Worm (Caenorhabditis elegans) whole organism, young adult: Measurements from ENCODE around the gene sand-1.

Experiments used
- C06A6.2 ChIP-seq: fragments of 200-800 bp; sonication (Bioruptor generic); conservative IDR thresholded peaks from 2 replicates; pipeline ENCODE4 v1.3.6; 2022; ENCODE audit warnings: missing genetic modification characterization, missing compliant biosample characterization
- D2030.7 ChIP-seq: fragments of 200-800 bp; sonication (Bioruptor generic); IDR thresholded peaks from 2 replicates; pipeline ENCODE4 v1.3.6; 2022; ENCODE audit warnings: missing genetic modification reagents, missing genetic modification characterization, missing compliant biosample characterization
- F23B12.7 ChIP-seq: sonication (generic microtip); optimal IDR thresholded peaks from 2 replicates; lab custom pipeline; 2017; ENCODE audit warnings: missing genetic modification characterization, mild to moderate bottlenecking, missing compliant biosample characterization, antibody characterized with exemption, moderate library complexity; ENCODE audit not compliant: insufficient read depth
- F49E8.2 ChIP-seq: sonication (generic microtip); optimal IDR thresholded peaks from 3 replicates; lab custom pipeline; 2017; ENCODE audit warnings: missing genetic modification characterization, mild to moderate bottlenecking, missing compliant biosample characterization, antibody characterized with exemption, moderate library complexity; ENCODE audit not compliant: insufficient read depth
- T26A5.8 ChIP-seq: sonication (generic microtip); optimal IDR thresholded peaks from 2 replicates; lab custom pipeline; 2016; ENCODE audit warnings: missing genetic modification characterization, missing compliant biosample characterization
- Y53G8AR.9 ChIP-seq: fragments of 200-800 bp; sonication (Bioruptor generic); conservative IDR thresholded peaks from 2 replicates; pipeline ENCODE4 v1.3.6; 2022; ENCODE audit warnings: missing genetic modification reagents, missing genetic modification characterization, missing compliant biosample characterization
- Y67H2A.10 ChIP-seq: fragments of 200-800 bp; sonication (Bioruptor generic); conservative IDR thresholded peaks from 2 replicates; pipeline ENCODE4 v1.3.6; 2022; ENCODE audit warnings: missing genetic modification reagents, missing genetic modification characterization, missing compliant biosample characterization
- ZK185.1 ChIP-seq: sonication (generic microtip); optimal IDR thresholded peaks from 2 replicates; lab custom pipeline; 2016; ENCODE audit warnings: mild to moderate bottlenecking, missing genetic modification characterization, missing compliant biosample characterization; ENCODE audit not compliant: poor library complexity, severe bottlenecking
- aptf-2 ChIP-seq: fragments of 200-800 bp; sonication (Bioruptor generic); conservative IDR thresholded peaks from 2 replicates; pipeline ENCODE4 v1.3.6; 2022; ENCODE audit warnings: missing genetic modification reagents, missing genetic modification characterization, missing compliant biosample characterization
- athp-1 ChIP-seq: sonication (generic microtip); optimal IDR thresholded peaks from 2 replicates; lab custom pipeline; 2017; ENCODE audit warnings: mild to moderate bottlenecking, missing genetic modification characterization, missing compliant biosample characterization
- attf-3 ChIP-seq: fragments of 200-800 bp; sonication (Bioruptor generic); conservative IDR thresholded peaks from 2 replicates; pipeline ENCODE4 v1.3.6; 2022; ENCODE audit warnings: missing genetic modification reagents, missing genetic modification characterization, missing compliant biosample characterization
- attf-6 ChIP-seq: fragments of 200-800 bp; sonication (Bioruptor generic); IDR thresholded peaks from 2 replicates; pipeline ENCODE4 v1.3.6; 2022; ENCODE audit warnings: missing genetic modification reagents, missing genetic modification characterization, missing compliant biosample characterization
- bed-1 ChIP-seq: fragments of 200-800 bp; sonication (Bioruptor generic); IDR thresholded peaks from 2 replicates; pipeline ENCODE4 v1.3.6; 2022; ENCODE audit warnings: missing genetic modification reagents, missing genetic modification characterization, missing compliant biosample characterization
- cebp-1 ChIP-seq, 2 experiments: fragments of 200-800 bp in 1 of 2; sonication (Bioruptor generic) in 1 of 2; sonication (generic microtip) in 1 of 2; IDR thresholded peaks in 1 of 2; optimal IDR thresholded peaks in 1 of 2; 2 replicates each; pipeline versions ENCODE4 v1.3.6 to Lab custom; 2017 to 2022; ENCODE audit warnings: missing compliant biosample characterization in 2 of 2, missing genetic modification characterization in 2 of 2, mild to moderate bottlenecking in 1 of 2, missing genetic modification reagents in 1 of 2, moderate library complexity in 1 of 2
- ceh-100 ChIP-seq: fragments of 200-800 bp; sonication (Bioruptor generic); IDR thresholded peaks from 2 replicates; pipeline ENCODE4 v1.3.6; 2022; ENCODE audit warnings: missing genetic modification reagents, missing genetic modification characterization, missing compliant biosample characterization
- ceh-40 ChIP-seq: fragments of 200-800 bp; sonication (Bioruptor generic); IDR thresholded peaks from 2 replicates; pipeline ENCODE4 v1.3.6; 2022; ENCODE audit warnings: missing genetic modification characterization, missing compliant biosample characterization
- ceh-58 ChIP-seq: fragments of 200-800 bp; sonication (Bioruptor generic); IDR thresholded peaks from 2 replicates; pipeline ENCODE4 v1.3.6; 2022; ENCODE audit warnings: missing genetic modification characterization, missing compliant biosample characterization
- chd-7 ChIP-seq: sonication (generic microtip); optimal IDR thresholded peaks from 2 replicates; lab custom pipeline; 2016; ENCODE audit warnings: mild to moderate bottlenecking, missing genetic modification characterization, moderate library complexity, missing compliant biosample characterization
- dpff-1 ChIP-seq: sonication (generic microtip); optimal IDR thresholded peaks from 2 replicates; lab custom pipeline; 2017; ENCODE audit warnings: mild to moderate bottlenecking, missing genetic modification characterization, missing compliant biosample characterization
- gei-17 ChIP-seq: fragments of 200-800 bp; sonication (Bioruptor generic); optimal IDR thresholded peaks from 2 replicates; lab custom pipeline; 2018; ENCODE audit warnings: mild to moderate bottlenecking, missing genetic modification characterization, missing compliant biosample characterization
- him-1 ChIP-seq: sonication (generic microtip); optimal IDR thresholded peaks from 2 replicates; lab custom pipeline; 2016; ENCODE audit warnings: missing genotype, missing genetic modification reagents, missing genetic modification characterization, missing compliant biosample characterization
- hmg-1.2 ChIP-seq: fragments of 200-800 bp; sonication (Bioruptor generic); IDR thresholded peaks from 2 replicates; pipeline ENCODE4 v1.3.6; 2022; ENCODE audit warnings: missing genetic modification reagents, missing genetic modification characterization, missing compliant biosample characterization
- hrde-1 ChIP-seq: sonication (generic microtip); optimal IDR thresholded peaks from 2 replicates; lab custom pipeline; 2016; ENCODE audit warnings: missing genetic modification characterization, mild to moderate bottlenecking, missing compliant biosample characterization, moderate library complexity, missing genotype, missing genetic modification reagents, borderline replicate concordance
- let-607 ChIP-seq, 2 experiments: fragments of 200-800 bp in 1 of 2; sonication (Bioruptor generic) in 1 of 2; sonication (generic microtip) in 1 of 2; optimal IDR thresholded peaks; 2 replicates each; lab custom pipeline; 2016 to 2018; ENCODE audit warnings: mild to moderate bottlenecking in 2 of 2, missing compliant biosample characterization in 2 of 2, missing genetic modification characterization in 2 of 2, moderate library complexity in 2 of 2, missing genotype in 1 of 2
- lin-40 ChIP-seq: sonication (generic microtip); optimal IDR thresholded peaks from 2 replicates; lab custom pipeline; 2016; ENCODE audit warnings: missing genetic modification characterization, mild to moderate bottlenecking, missing compliant biosample characterization, missing genotype, missing genetic modification reagents
- lir-1 ChIP-seq: fragments of 200-800 bp; sonication (Bioruptor generic); conservative IDR thresholded peaks from 2 replicates; pipeline ENCODE4 v1.3.6; 2022; ENCODE audit warnings: missing genetic modification reagents, missing genetic modification characterization, missing compliant biosample characterization
- lsy-27 ChIP-seq: sonication (generic microtip); optimal IDR thresholded peaks from 2 replicates; lab custom pipeline; 2017; ENCODE audit warnings: missing genetic modification characterization, mild to moderate bottlenecking, missing compliant biosample characterization, antibody characterized with exemption, missing genotype, borderline replicate concordance; ENCODE audit not compliant: insufficient read depth
- madf-10 ChIP-seq: sonication (generic microtip); optimal IDR thresholded peaks from 2 replicates; lab custom pipeline; 2016; ENCODE audit warnings: mild to moderate bottlenecking, missing genetic modification characterization, missing compliant biosample characterization
- madf-6 ChIP-seq: fragments of 200-800 bp; sonication (Bioruptor generic); IDR thresholded peaks from 2 replicates; pipeline ENCODE4 v1.3.6; 2022; ENCODE audit warnings: missing genetic modification reagents, missing genetic modification characterization, missing compliant biosample characterization
- madf-8 ChIP-seq: fragments of 200-800 bp; sonication (Bioruptor generic); conservative IDR thresholded peaks from 2 replicates; pipeline ENCODE4 v1.3.6; 2022; ENCODE audit warnings: missing genetic modification reagents, missing genetic modification characterization, missing compliant biosample characterization
- mcd-1 ChIP-seq: fragments of 200-800 bp; sonication (Bioruptor generic); IDR thresholded peaks from 2 replicates; pipeline ENCODE4 v1.3.6; 2022; ENCODE audit warnings: missing genetic modification reagents, missing genetic modification characterization, missing compliant biosample characterization
- nfya-2 ChIP-seq: fragments of 200-800 bp; sonication (Bioruptor generic); IDR thresholded peaks from 2 replicates; pipeline ENCODE4 v1.3.6; 2022; ENCODE audit warnings: missing genetic modification reagents, missing genetic modification characterization, missing compliant biosample characterization
- nfyb-1 ChIP-seq: fragments of 200-800 bp; sonication (Bioruptor generic); IDR thresholded peaks from 2 replicates; pipeline ENCODE4 v1.3.6; 2022; ENCODE audit warnings: missing genetic modification reagents, missing genetic modification characterization, missing compliant biosample characterization
- nhr-179 ChIP-seq: sonication (generic microtip); optimal IDR thresholded peaks from 2 replicates; lab custom pipeline; 2016; ENCODE audit warnings: mild to moderate bottlenecking, missing genetic modification characterization, missing compliant biosample characterization
- nhr-90 ChIP-seq: sonication (generic microtip); optimal IDR thresholded peaks from 2 replicates; lab custom pipeline; 2016; ENCODE audit warnings: missing genotype, mild to moderate bottlenecking, missing genetic modification characterization, missing compliant biosample characterization
- rcor-1 ChIP-seq: fragments of 200-800 bp; sonication (Bioruptor generic); IDR thresholded peaks from 2 replicates; pipeline ENCODE4 v1.3.6; 2022; ENCODE audit warnings: missing genetic modification reagents, missing genetic modification characterization, missing compliant biosample characterization
- rec-8 ChIP-seq, 2 experiments: sonication (generic microtip); optimal IDR thresholded peaks; 2 replicates each; lab custom pipeline; 2016; ENCODE audit warnings: mild to moderate bottlenecking in 2 of 2, missing genetic modification characterization in 2 of 2, missing genetic modification reagents in 2 of 2, missing genotype in 2 of 2, missing biosample characterization in 1 of 2, missing compliant biosample characterization in 1 of 2, moderate library complexity in 1 of 2
- repo-1 ChIP-seq: sonication (generic microtip); optimal IDR thresholded peaks from 2 replicates; lab custom pipeline; 2017; ENCODE audit warnings: mild to moderate bottlenecking, missing genetic modification characterization, missing compliant biosample characterization
- rpc-1 ChIP-seq, 2 experiments: fragments of 150-350 bp in 1 of 2; sonication (generic microtip) in 1 of 2; optimal IDR thresholded peaks; 2 replicates each; lab custom pipeline; 2014 to 2018; ENCODE audit warnings: missing biosample characterization in 1 of 2, missing genetic modification characterization in 1 of 2, missing genetic modification reagents in 1 of 2, missing genotype in 1 of 2
- snpc-4 ChIP-seq, 5 experiments: fragments of 150-350 bp in 1 of 5; sonication (generic microtip) in 4 of 5; optimal IDR thresholded peaks; 2 replicates each; lab custom pipeline; 2014 to 2018; ENCODE audit warnings: missing genetic modification characterization in 5 of 5, missing biosample characterization in 3 of 5, antibody characterized with exemption in 2 of 5, mild to moderate bottlenecking in 2 of 5, missing compliant biosample characterization in 2 of 5, missing genotype in 2 of 5, moderate library complexity in 2 of 5, missing genetic modification reagents in 1 of 5
- somi-1 ChIP-seq: fragments of 200-800 bp; sonication (Bioruptor generic); optimal IDR thresholded peaks from 2 replicates; lab custom pipeline; 2018; ENCODE audit warnings: mild to moderate bottlenecking, missing genetic modification characterization, missing compliant biosample characterization
- tbp1 ChIP-seq: fragments of 200-800 bp; sonication (Bioruptor generic); optimal IDR thresholded peaks from 2 replicates; lab custom pipeline; 2018; ENCODE audit warnings: mild to moderate bottlenecking, missing genetic modification characterization, missing compliant biosample characterization
- ztf-26 ChIP-seq: sonication (generic microtip); optimal IDR thresholded peaks from 2 replicates; lab custom pipeline; 2017; ENCODE audit warnings: missing genetic modification characterization, missing compliant biosample characterization
- ztf-6 ChIP-seq: fragments of 200-800 bp; sonication (Bioruptor generic); IDR thresholded peaks from 2 replicates; pipeline ENCODE4 v1.3.6; 2022; ENCODE audit warnings: missing genetic modification reagents, missing genetic modification characterization, missing compliant biosample characterization

The sand-1 gene

ce11 chrIV:5366567-5366966 is at the start of gene sand-1:
TSS of gene sand-1 (plus strand) at chrIV:5366867.
- TF ChIP-seq cebp-1 (GFP tag; IDR thresholded peaks at IDR 0.05; lab: Robert Waterston, UW): no peak
- TF ChIP-seq cebp-1 (tag; optimal IDR thresholded peaks at IDR 0.05; lab: Kevin White, UChicago): no peak
- TF ChIP-seq rcor-1: no peak
- TF ChIP-seq madf-6 (GFP tag; lab: Robert Waterston, UW): no peak
- no peak for TF ChIP-seq lin-40 (tag; lab: Kevin White, UChicago)
- peak; percentile 30 for TF ChIP-seq athp-1
- TF ChIP-seq hmg-1.2 (GFP tag; lab: Robert Waterston, UW): no peak
- TF ChIP-seq rec-8 (tag; optimal IDR thresholded peaks at IDR 0.05; lab: Kevin White, UChicago): no peak
- no peak for TF ChIP-seq T26A5.8 (tag; lab: Kevin White, UChicago)
- no peak for TF ChIP-seq lsy-27
- no peak for TF ChIP-seq snpc-4 (GFP tag; optimal IDR thresholded peaks at IDR 0.05; lab: Kevin White, UChicago)
- peak in 1 of 4 experiments; percentile 66 for TF ChIP-seq snpc-4 (tag; optimal IDR thresholded peaks at IDR 0.05; lab: Kevin White, UChicago)
- no peak for TF ChIP-seq dpff-1 (tag; lab: Kevin White, UChicago)
- TF ChIP-seq attf-3: no peak
- TF ChIP-seq ztf-6 (GFP tag; lab: Robert Waterston, UW): no peak
- TF ChIP-seq nhr-90: no peak
- TF ChIP-seq nfya-2 (GFP tag; lab: Robert Waterston, UW): no peak
- no peak for TF ChIP-seq ceh-40 (GFP tag; lab: Robert Waterston, UW)

DNA sequence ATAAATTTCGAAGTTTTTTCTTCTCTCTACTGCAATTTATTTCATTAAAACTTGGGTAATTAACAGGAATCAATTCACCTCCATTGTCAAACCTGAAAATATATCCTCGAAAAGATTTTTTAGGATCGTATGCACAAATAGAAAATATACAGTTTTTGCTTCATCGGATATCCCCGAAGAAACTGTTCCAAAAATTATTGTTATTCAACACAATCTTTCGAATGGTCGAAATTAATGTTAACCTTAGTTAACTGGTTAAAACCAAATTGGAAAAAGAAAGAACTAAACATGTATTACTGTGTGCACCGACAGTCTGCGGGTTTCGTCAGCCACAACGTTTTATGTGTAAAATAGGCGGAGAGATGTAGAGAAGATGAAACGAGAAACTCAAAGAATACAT is 49.6 kb upstream of the sand-1 start:
- TF ChIP-seq F49E8.2 (tag; lab: Kevin White, UChicago) (peak; percentile 45), lir-1 (GFP tag; lab: Robert Waterston, UW) (no peak), D2030.7 (GFP tag; lab: Robert Waterston, UW) (peak; percentile 94), T26A5.8 (tag; lab: Kevin White, UChicago) (no peak), ceh-58 (GFP tag; lab: Robert Waterston, UW) (no peak), tbp1 (GFP tag; lab: Kevin White, UChicago) (peak; percentile 78), him-1 (tag; lab: Kevin White, UChicago) (peak; percentile 44), somi-1 (GFP tag; lab: Kevin White, UChicago) (no peak), athp-1 (no peak), ceh-100 (GFP tag; lab: Robert Waterston, UW) (peak; percentile 62), F23B12.7 (tag; lab: Kevin White, UChicago) (no peak), mcd-1 (GFP tag; lab: Robert Waterston, UW) (peak; percentile 51; the same call in 1 of the 2 replicates), repo-1 (no peak), let-607 (tag; optimal IDR thresholded peaks at IDR 0.05; lab: Kevin White, UChicago) (no peak), Y67H2A.10 (GFP tag; lab: Robert Waterston, UW) (no peak), ztf-26 (tag; lab: Kevin White, UChicago) (no peak), hmg-1.2 (GFP tag; lab: Robert Waterston, UW) (peak; percentile 88), madf-10 (tag; lab: Kevin White, UChicago) (no peak), hrde-1 (tag; lab: Kevin White, UChicago) (no peak), ZK185.1 (no peak), rec-8 (tag; optimal IDR thresholded peaks at IDR 0.05; lab: Kevin White, UChicago) (no peak), nfyb-1 (GFP tag; lab: Robert Waterston, UW) (no peak), bed-1 (no peak), dpff-1 (tag; lab: Kevin White, UChicago) (no peak), rcor-1 (peak; percentile 82), gei-17 (GFP tag; lab: Kevin White, UChicago) (no peak), chd-7 (tag; lab: Kevin White, UChicago) (no peak), attf-6 (GFP tag; lab: Robert Waterston, UW) (peak; percentile 97), rpc-1 (optimal IDR thresholded peaks at IDR 0.05; lab: Kevin White, UChicago) (no peak), rpc-1 (tag; optimal IDR thresholded peaks at IDR 0.05; lab: Kevin White, UChicago) (no peak), C06A6.2 (GFP tag; lab: Robert Waterston, UW) (no peak), aptf-2 (GFP tag; lab: Robert Waterston, UW) (no peak), Y53G8AR.9 (GFP tag; lab: Robert Waterston, UW) (0 out of 2 replicates have a peak, but pooled peaks have one; percentile 40), madf-8 (GFP tag; lab: Robert Waterston, UW) (0 out of 2 replicates have a peak, but pooled peaks have one; percentile 23), nhr-179 (tag; lab: Kevin White, UChicago) (no peak)
